ENCODE assay signal across 1 fruit fly cellular context in the genomic region with DNA sequence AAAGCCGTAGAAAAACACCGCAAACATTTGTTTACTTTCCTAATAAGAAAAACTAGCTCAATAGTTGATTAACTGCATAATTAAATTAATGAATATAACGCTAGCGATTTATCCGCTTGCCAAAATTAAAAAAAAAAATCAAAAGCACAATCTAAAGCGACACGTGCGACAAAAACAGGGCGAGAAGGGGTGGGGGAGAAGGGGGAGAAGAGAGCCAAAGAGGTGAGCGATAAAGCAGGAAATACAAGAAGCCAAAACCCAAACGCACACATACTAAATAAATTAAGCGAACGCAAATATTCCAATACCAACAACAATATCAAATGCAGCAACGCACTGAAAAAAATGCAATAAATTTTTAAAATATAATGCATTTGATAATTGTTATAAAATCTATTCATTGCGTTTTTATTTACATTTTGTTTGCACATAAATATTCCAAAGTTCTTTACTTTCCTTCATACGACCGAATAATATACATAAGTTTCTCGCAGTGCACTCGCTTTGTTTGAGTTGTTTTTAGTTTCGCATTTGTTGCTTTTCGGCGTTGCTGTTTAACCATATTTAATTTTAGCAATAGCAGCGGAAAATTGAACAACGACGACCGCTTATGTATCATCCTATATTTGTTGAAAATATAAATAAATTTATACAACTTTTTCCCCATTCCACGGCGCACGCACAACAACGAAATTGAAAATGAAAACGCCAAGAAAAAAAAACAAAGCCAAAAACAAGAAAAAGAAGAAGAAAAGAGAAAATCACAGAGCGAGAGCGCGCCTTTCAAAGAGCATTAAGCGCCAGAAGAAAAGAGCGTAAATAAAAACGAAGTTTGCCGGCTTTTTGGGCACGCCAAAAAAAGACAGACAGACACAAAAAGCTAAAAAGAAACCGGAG.
TF ChIP-seq lines count a peak whose summit lies in the region.

No protein-coding gene starts in this region.

TF ChIP-seq in whole organism, embryonic, 481 proteins besides CTCF, POLR2A, EP300 and RAD21 (continued from another document and continues in another):
- peak; percentile 95 for TF ChIP-seq sd (tag; optimal IDR thresholded peaks at IDR 0.05; lab: Kevin White, UChicago)
- peak; percentile 82 for TF ChIP-seq CG7357 (GFP tag; IDR thresholded peaks at IDR 0.05; lab: Robert Waterston, UW)
- TF ChIP-seq gsb (GFP tag; IDR thresholded peaks at IDR 0.05; lab: Robert Waterston, UW): peak; percentile 93
- peak; percentile 97 for TF ChIP-seq CG11504 (tag; optimal IDR thresholded peaks at IDR 0.05; lab: Kevin White, UChicago)
- TF ChIP-seq Xrp1 (GFP tag; IDR thresholded peaks at IDR 0.05; lab: Robert Waterston, UW): peak; percentile 95
- peak; percentile 92 for TF ChIP-seq Bteb2 (GFP tag; optimal IDR thresholded peaks at IDR 0.05; lab: Kevin White, UChicago)
- TF ChIP-seq zfh1 (GFP tag; IDR thresholded peaks at IDR 0.05; lab: Robert Waterston, UW): peak; percentile 96
- TF ChIP-seq CG9817 (tag; optimal IDR thresholded peaks at IDR 0.05; lab: Kevin White, UChicago): peak; percentile 95
- TF ChIP-seq klu (GFP tag; IDR thresholded peaks at IDR 0.05; lab: Robert Waterston, UW): peak; percentile 92
- TF ChIP-seq CG14441 (GFP tag; IDR thresholded peaks at IDR 0.05; lab: Robert Waterston, UW): peak; percentile 97
- TF ChIP-seq tgo (GFP tag; IDR thresholded peaks at IDR 0.05; lab: Robert Waterston, UW): peak; percentile 97
- TF ChIP-seq ham (GFP tag; IDR thresholded peaks at IDR 0.05; lab: Robert Waterston, UW): peak; percentile 89
- TF ChIP-seq CG2129 (GFP tag; IDR thresholded peaks at IDR 0.05; lab: Robert Waterston, UW; ENCODE audit: partially characterized antibody): no peak
- peak; percentile 88 for TF ChIP-seq C15 (GFP tag; IDR thresholded peaks at IDR 0.05; lab: Robert Waterston, UW)
- peak; percentile 98 for TF ChIP-seq CG17359 (tag; optimal IDR thresholded peaks at IDR 0.05; lab: Kevin White, UChicago)
- peak; percentile 93 for TF ChIP-seq az2 (GFP tag; optimal IDR thresholded peaks at IDR 0.05; lab: Kevin White, UChicago)
- peak; percentile 94 for TF ChIP-seq CG7372 (GFP tag; IDR thresholded peaks at IDR 0.05; lab: Robert Waterston, UW)
- TF ChIP-seq CG9215 (GFP tag; IDR thresholded peaks at IDR 0.05; lab: Robert Waterston, UW): peak; percentile 90
- peak; percentile 92 for TF ChIP-seq CG1602 (GFP tag; optimal IDR thresholded peaks at IDR 0.05; lab: Kevin White, UChicago)
- peak; percentile 85 for TF ChIP-seq Nf-YC (tag; optimal IDR thresholded peaks at IDR 0.05; lab: Kevin White, UChicago)
- TF ChIP-seq CG13424 (tag; optimal IDR thresholded peaks at IDR 0.05; lab: Kevin White, UChicago): peak; percentile 96
- TF ChIP-seq slp2 (GFP tag; optimal IDR thresholded peaks at IDR 0.05; lab: Kevin White, UChicago): peak; percentile 84
- TF ChIP-seq tll (GFP tag; optimal IDR thresholded peaks at IDR 0.05; lab: Kevin White, UChicago): no peak
- peak; percentile 96 for TF ChIP-seq CG32532 (GFP tag; IDR thresholded peaks at IDR 0.05; lab: Robert Waterston, UW)
- peak; percentile 98 for TF ChIP-seq Ets65A (GFP tag; lab: Kevin White, UChicago)
- TF ChIP-seq Rx (GFP tag; IDR thresholded peaks at IDR 0.05; lab: Robert Waterston, UW): peak; percentile 91
- peak; percentile 75 for TF ChIP-seq Bdp1 (GFP tag; optimal IDR thresholded peaks at IDR 0.05; lab: Kevin White, UChicago)
- TF ChIP-seq ash1 (GFP tag; optimal IDR thresholded peaks at IDR 0.05; lab: Kevin White, UChicago): no peak
- peak; percentile 80 for TF ChIP-seq Atf3 (GFP tag; optimal IDR thresholded peaks at IDR 0.05; lab: Kevin White, UChicago)
- peak; percentile 96 for TF ChIP-seq ap (GFP tag; IDR thresholded peaks at IDR 0.05; lab: Robert Waterston, UW)
- no peak for TF ChIP-seq inv (GFP tag; IDR thresholded peaks at IDR 0.05; lab: Robert Waterston, UW; ENCODE audit: partially characterized antibody)
- peak in 1 of 2 experiments; percentile 65 for TF ChIP-seq crp (GFP tag; optimal IDR thresholded peaks at IDR 0.05; lab: Kevin White, UChicago)
- TF ChIP-seq CG11696 (GFP tag; IDR thresholded peaks at IDR 0.05; lab: Robert Waterston, UW): peak; percentile 83
- TF ChIP-seq CG2120 (GFP tag; optimal IDR thresholded peaks at IDR 0.05; lab: Kevin White, UChicago): peak; percentile 97
- peak; percentile 98 for TF ChIP-seq vvl (GFP tag; IDR thresholded peaks at IDR 0.05; lab: Robert Waterston, UW)
- TF ChIP-seq CG7556 (GFP tag; optimal IDR thresholded peaks at IDR 0.05; lab: Kevin White, UChicago): peak; percentile 96
- peak; percentile 84 for TF ChIP-seq CG10565 (GFP tag; optimal IDR thresholded peaks at IDR 0.05; lab: Kevin White, UChicago)
- peak; percentile 93 for TF ChIP-seq sqz (GFP tag; optimal IDR thresholded peaks at IDR 0.05; lab: Kevin White, UChicago)
- peak; percentile 97 for TF ChIP-seq unpg (GFP tag; optimal IDR thresholded peaks at IDR 0.05; lab: Kevin White, UChicago)
- TF ChIP-seq run (tag; optimal IDR thresholded peaks at IDR 0.05; lab: Kevin White, UChicago): peak; percentile 94
- TF ChIP-seq Jarid2 (GFP tag; optimal IDR thresholded peaks at IDR 0.05; lab: Kevin White, UChicago): peak; percentile 77
- peak; percentile 90 for TF ChIP-seq CG12942 (GFP tag; optimal IDR thresholded peaks at IDR 0.05; lab: Kevin White, UChicago)
- no peak for TF ChIP-seq nerfin-2 (GFP tag; IDR thresholded peaks at IDR 0.05; lab: Robert Waterston, UW; ENCODE audit: partially characterized antibody)
- TF ChIP-seq CG8478 (optimal IDR thresholded peaks at IDR 0.05; lab: Kevin White, UChicago): no peak
- TF ChIP-seq CG5245 (GFP tag; optimal IDR thresholded peaks at IDR 0.05; lab: Kevin White, UChicago): peak; percentile 88
- no peak for TF ChIP-seq CG9797 (GFP tag; optimal IDR thresholded peaks at IDR 0.05; lab: Kevin White, UChicago)
- TF ChIP-seq CG8765 (GFP tag; IDR thresholded peaks at IDR 0.05; lab: Robert Waterston, UW): peak; percentile 74; the same call in 1 of the 2 replicates
- TF ChIP-seq CG6272 (GFP tag; IDR thresholded peaks at IDR 0.05; lab: Robert Waterston, UW): peak; percentile 91
- peak; percentile 78 for TF ChIP-seq pnt (GFP tag; optimal IDR thresholded peaks at IDR 0.05; lab: Kevin White, UChicago)
- no peak for TF ChIP-seq sna (GFP tag; IDR thresholded peaks at IDR 0.05; lab: Robert Waterston, UW; ENCODE audit: partially characterized antibody)
- TF ChIP-seq CG6689 (GFP tag; IDR thresholded peaks at IDR 0.05; lab: Robert Waterston, UW): peak; percentile 95
- TF ChIP-seq sug (tag; optimal IDR thresholded peaks at IDR 0.05; lab: Kevin White, UChicago): peak; percentile 90
- TF ChIP-seq CG12744 (GFP tag; optimal IDR thresholded peaks at IDR 0.05; lab: Kevin White, UChicago): peak; percentile 89
- TF ChIP-seq CG11398 (GFP tag; optimal IDR thresholded peaks at IDR 0.05; lab: Kevin White, UChicago): peak; percentile 74
- TF ChIP-seq Sry-δ (GFP tag; optimal IDR thresholded peaks at IDR 0.05; lab: Kevin White, UChicago): peak; percentile 57
- peak; percentile 94 for TF ChIP-seq sim (GFP tag; IDR thresholded peaks at IDR 0.05; lab: Robert Waterston, UW)
- TF ChIP-seq CG17568 (GFP tag; optimal IDR thresholded peaks at IDR 0.05; lab: Kevin White, UChicago): peak; percentile 89
- TF ChIP-seq CG13296 (GFP tag; optimal IDR thresholded peaks at IDR 0.05; lab: Kevin White, UChicago): peak; percentile 96
- peak; percentile 82 for TF ChIP-seq CG9609 (GFP tag; optimal IDR thresholded peaks at IDR 0.05; lab: Kevin White, UChicago)
- TF ChIP-seq B-H1 (GFP tag; IDR thresholded peaks at IDR 0.05; lab: Robert Waterston, UW): peak; percentile 96
- peak; percentile 98 for TF ChIP-seq CG12659 (GFP tag; optimal IDR thresholded peaks at IDR 0.05; lab: Kevin White, UChicago)
- peak; percentile 88 for TF ChIP-seq CG1603 (tag; optimal IDR thresholded peaks at IDR 0.05; lab: Kevin White, UChicago)
- TF ChIP-seq phol (tag; optimal IDR thresholded peaks at IDR 0.05; lab: Kevin White, UChicago): peak; percentile 96
- TF ChIP-seq slou (GFP tag; optimal IDR thresholded peaks at IDR 0.05; lab: Kevin White, UChicago): peak; percentile 90
- TF ChIP-seq Optix (GFP tag; IDR thresholded peaks at IDR 0.05; lab: Robert Waterston, UW): peak; percentile 78; the same call in 2 of the 3 replicates
- peak; percentile 96 for TF ChIP-seq CG32767 (GFP tag; IDR thresholded peaks at IDR 0.05; lab: Robert Waterston, UW)
- peak; percentile 71 for TF ChIP-seq luna (GFP tag; optimal IDR thresholded peaks at IDR 0.05; lab: Kevin White, UChicago)
- peak; percentile 95 for TF ChIP-seq ken (GFP tag; IDR thresholded peaks at IDR 0.05; lab: Robert Waterston, UW)
- peak; percentile 66 for TF ChIP-seq CG9876 (GFP tag; optimal IDR thresholded peaks at IDR 0.05; lab: Kevin White, UChicago)
- peak; percentile 98 for TF ChIP-seq lab (GFP tag; optimal IDR thresholded peaks at IDR 0.05; lab: Kevin White, UChicago)
- no peak for TF ChIP-seq bbx (GFP tag; IDR thresholded peaks at IDR 0.05; lab: Robert Waterston, UW; ENCODE audit: partially characterized antibody)
- peak; percentile 96 for TF ChIP-seq seq (GFP tag; IDR thresholded peaks at IDR 0.05; lab: Robert Waterston, UW)
- TF ChIP-seq sima (GFP tag; optimal IDR thresholded peaks at IDR 0.05; lab: Kevin White, UChicago): peak; percentile 73
- peak; percentile 97 for TF ChIP-seq Meics (GFP tag; optimal IDR thresholded peaks at IDR 0.05; lab: Kevin White, UChicago)
- peak; percentile 88 for TF ChIP-seq Mes4 (GFP tag; optimal IDR thresholded peaks at IDR 0.05; lab: Kevin White, UChicago)
- peak; percentile 95 for TF ChIP-seq Xbp1 (GFP tag; optimal IDR thresholded peaks at IDR 0.05; lab: Kevin White, UChicago)
- TF ChIP-seq CG3726 (GFP tag; IDR thresholded peaks at IDR 0.05; lab: Robert Waterston, UW): peak; percentile 93
- no peak for TF ChIP-seq amos (GFP tag; IDR thresholded peaks at IDR 0.05; lab: Robert Waterston, UW; ENCODE audit: partially characterized antibody)
- TF ChIP-seq TFAM (GFP tag; optimal IDR thresholded peaks at IDR 0.05; lab: Kevin White, UChicago): peak; percentile 56
- TF ChIP-seq CG17385 (GFP tag; optimal IDR thresholded peaks at IDR 0.05; lab: Kevin White, UChicago): peak; percentile 95
- peak; percentile 63; the same call in 1 of the 2 replicates for TF ChIP-seq gt (GFP tag; IDR thresholded peaks at IDR 0.05; lab: Robert Waterston, UW)
- TF ChIP-seq CG6765 (GFP tag; optimal IDR thresholded peaks at IDR 0.05; lab: Kevin White, UChicago): peak; percentile 93
- peak; percentile 98 for TF ChIP-seq CG15269 (tag; optimal IDR thresholded peaks at IDR 0.05; lab: Kevin White, UChicago)
- peak; percentile 92 for TF ChIP-seq CG13894 (tag; optimal IDR thresholded peaks at IDR 0.05; lab: Kevin White, UChicago)
- no peak for TF ChIP-seq hbn (GFP tag; IDR thresholded peaks at IDR 0.05; lab: Robert Waterston, UW; ENCODE audit: partially characterized antibody)
- peak; percentile 96 for TF ChIP-seq ttk (GFP tag; IDR thresholded peaks at IDR 0.05; lab: Robert Waterston, UW)
- no peak for TF ChIP-seq CG16813 (GFP tag; IDR thresholded peaks at IDR 0.05; lab: Robert Waterston, UW; ENCODE audit: partially characterized antibody)
- peak; percentile 92 for TF ChIP-seq Max (GFP tag; optimal IDR thresholded peaks at IDR 0.05; lab: Kevin White, UChicago)
- TF ChIP-seq Hr3 (GFP tag; optimal IDR thresholded peaks at IDR 0.05; lab: Kevin White, UChicago): peak; percentile 95
- peak; percentile 78 for TF ChIP-seq CG7987 (GFP tag; optimal IDR thresholded peaks at IDR 0.05; lab: Kevin White, UChicago)
- peak; percentile 94 for TF ChIP-seq gcm (GFP tag; optimal IDR thresholded peaks at IDR 0.05; lab: Kevin White, UChicago)
- no peak for TF ChIP-seq hkb (optimal IDR thresholded peaks at IDR 0.05; lab: Kevin White, UChicago)
- peak; percentile 97 for TF ChIP-seq hkb (GFP tag; IDR thresholded peaks at IDR 0.05; lab: Robert Waterston, UW)
- peak; percentile 96 for TF ChIP-seq Fer1 (GFP tag; optimal IDR thresholded peaks at IDR 0.05; lab: Kevin White, UChicago)
- peak; percentile 89 for TF ChIP-seq onecut (GFP tag; IDR thresholded peaks at IDR 0.05; lab: Robert Waterston, UW)
- TF ChIP-seq mirr (GFP tag; optimal IDR thresholded peaks at IDR 0.05; lab: Kevin White, UChicago): peak; percentile 72
- peak; percentile 95 for TF ChIP-seq caup (GFP tag; optimal IDR thresholded peaks at IDR 0.05; lab: Kevin White, UChicago; ENCODE audit: severe bottlenecking)
- TF ChIP-seq CG2202 (tag; optimal IDR thresholded peaks at IDR 0.05; lab: Kevin White, UChicago): peak; percentile 76
- TF ChIP-seq odd (GFP tag; optimal IDR thresholded peaks at IDR 0.05; lab: Kevin White, UChicago): peak; percentile 93
- peak; percentile 91 for TF ChIP-seq CG11093 (GFP tag; IDR thresholded peaks at IDR 0.05; lab: Robert Waterston, UW)
- TF ChIP-seq CG7839 (tag; optimal IDR thresholded peaks at IDR 0.05; lab: Kevin White, UChicago): peak; percentile 97
- TF ChIP-seq grau (tag; optimal IDR thresholded peaks at IDR 0.05; lab: Kevin White, UChicago): peak; percentile 96
- peak; percentile 73 for TF ChIP-seq CG16779 (GFP tag; IDR thresholded peaks at IDR 0.05; lab: Robert Waterston, UW)
- TF ChIP-seq Ets97D (GFP tag; optimal IDR thresholded peaks at IDR 0.05; lab: Kevin White, UChicago): peak; percentile 74
- peak; percentile 72 for TF ChIP-seq grn (GFP tag; optimal IDR thresholded peaks at IDR 0.05; lab: Kevin White, UChicago)
- TF ChIP-seq hth (optimal IDR thresholded peaks at IDR 0.05; lab: Kevin White, UChicago): no peak
- TF ChIP-seq CG3281 (GFP tag; optimal IDR thresholded peaks at IDR 0.05; lab: Kevin White, UChicago): peak; percentile 97
- peak; percentile 74 for TF ChIP-seq CG15696 (tag; optimal IDR thresholded peaks at IDR 0.05; lab: Kevin White, UChicago)
- peak; percentile 72 for TF ChIP-seq NC2β (GFP tag; optimal IDR thresholded peaks at IDR 0.05; lab: Kevin White, UChicago)
- peak; percentile 85; the same call in 1 of the 3 replicates for TF ChIP-seq CG2199 (GFP tag; IDR thresholded peaks at IDR 0.05; lab: Robert Waterston, UW)
- peak; percentile 95 for TF ChIP-seq ATbp (GFP tag; optimal IDR thresholded peaks at IDR 0.05; lab: Kevin White, UChicago)
- no peak for TF ChIP-seq hb (GFP tag; IDR thresholded peaks at IDR 0.05; lab: Robert Waterston, UW; ENCODE audit: partially characterized antibody)
- no peak for TF ChIP-seq Stat92E (GFP tag; optimal IDR thresholded peaks at IDR 0.05; lab: Kevin White, UChicago)
- TF ChIP-seq dmrt11E (tag; optimal IDR thresholded peaks at IDR 0.05; lab: Kevin White, UChicago): peak; percentile 76
- TF ChIP-seq CG8388 (GFP tag; optimal IDR thresholded peaks at IDR 0.05; lab: Kevin White, UChicago): peak; percentile 95
- peak; percentile 89 for TF ChIP-seq sens-2 (GFP tag; IDR thresholded peaks at IDR 0.05; lab: Robert Waterston, UW)
- peak; percentile 74 for TF ChIP-seq zf30C (GFP tag; optimal IDR thresholded peaks at IDR 0.05; lab: Kevin White, UChicago)
- TF ChIP-seq CG10431 (GFP tag; optimal IDR thresholded peaks at IDR 0.05; lab: Kevin White, UChicago): peak; percentile 80
- peak; percentile 96 for TF ChIP-seq CG9727 (GFP tag; optimal IDR thresholded peaks at IDR 0.05; lab: Kevin White, UChicago)
